Fruit fly (Drosophila melanogaster) whole organism, wandering third instar larva: Measurements from ENCODE around the gene Ir62a.

Experiments
- CrebA ChIP-seq: fragments of 200-800 bp; sonication (Bioruptor generic); optimal IDR thresholded peaks from 2 replicates; lab custom pipeline; 2016; ENCODE audit warnings: missing biosample characterization, mild to moderate bottlenecking, missing genetic modification characterization, borderline replicate concordance
- GATAd ChIP-seq: sonication (Bioruptor generic); optimal IDR thresholded peaks from 2 replicates; lab custom pipeline; 2016; ENCODE audit warnings: missing biosample characterization, missing genetic modification characterization
- HLH106 ChIP-seq: fragments of 200-800 bp; optimal IDR thresholded peaks from 3 replicates; lab custom pipeline; 2019; ENCODE audit warnings: missing biosample characterization, mild to moderate bottlenecking, missing genetic modification characterization, moderate library complexity
- Myc ChIP-seq: fragments of >200 bp; optimal IDR thresholded peaks from 2 replicates; lab custom pipeline; 2017
- OdsH ChIP-seq: fragments of 200-800 bp; sonication (Bioruptor generic); optimal IDR thresholded peaks from 2 replicates; lab custom pipeline; 2016; ENCODE audit warnings: missing biosample characterization, mild to moderate bottlenecking, missing genetic modification characterization
- lola ChIP-seq: fragments of >200 bp; optimal IDR thresholded peaks from 2 replicates; lab custom pipeline; 2017; ENCODE audit warnings: missing biosample characterization, missing genetic modification characterization
- psq ChIP-seq: fragments of 200-800 bp; sonication (Bioruptor generic); optimal IDR thresholded peaks from 3 replicates; lab custom pipeline; 2017; ENCODE audit warnings: missing biosample characterization, mild to moderate bottlenecking, missing genetic modification characterization, moderate library complexity
- usp ChIP-seq: fragments of >200 bp; optimal IDR thresholded peaks from 2 replicates; lab custom pipeline; 2017; ENCODE audit warnings: missing biosample characterization, missing genetic modification characterization

DNA sequence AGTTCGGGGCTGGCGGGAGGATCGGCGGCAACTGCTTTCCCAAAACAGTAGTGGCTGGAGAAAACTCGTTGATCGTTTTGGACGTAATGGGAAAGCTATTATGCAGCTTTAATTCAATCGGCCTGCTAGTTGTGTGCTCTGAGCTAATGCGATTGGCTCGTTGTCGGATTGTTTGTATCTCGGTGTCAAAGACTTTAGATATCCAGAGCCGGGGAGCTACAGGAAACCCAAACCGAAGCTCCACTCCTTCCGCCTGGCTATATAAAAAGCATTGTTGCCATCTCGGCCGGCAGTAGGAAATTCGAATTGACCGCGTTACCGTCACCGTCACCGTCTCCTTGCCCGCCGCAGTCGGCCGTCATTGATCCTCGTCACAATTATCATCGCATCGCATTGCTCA, 34.0 kb upstream of the Ir62a start, which contains the start of gene CG12003:
- no peak for TF ChIP-seq usp (GFP tag; lab: Kevin White, UChicago)
- no peak for TF ChIP-seq lola (GFP tag; lab: Kevin White, UChicago)
- no peak for TF ChIP-seq OdsH
- no peak for TF ChIP-seq psq (GFP tag; lab: Kevin White, UChicago)
- no peak for TF ChIP-seq CrebA (GFP tag; lab: Kevin White, UChicago)
- TF ChIP-seq GATAd (GFP tag; lab: Kevin White, UChicago): no peak
- no peak for TF ChIP-seq HLH106 (tag; lab: Kevin White, UChicago)
- TF ChIP-seq Myc (lab: Kevin White, UChicago): no peak
